Fruit fly (Drosophila melanogaster): ENCODE measurements around the gene cu.

cu gene

dm6 chr3R:11221437-11222230 is 24.2 kb downstream of the cu start, which contains the start of the genes CG6693 and RpL3:
Gene CG6693 (minus strand): TSS chr3R:11221639.
Gene RpL3 (plus strand): TSS chr3R:11221894.
- peak; percentile 58 for TF ChIP-seq CG1621 (tag; optimal IDR thresholded peaks at IDR 0.05)
- no peak for TF ChIP-seq svp (GFP tag)
- TF ChIP-seq CG11762 (GFP tag; optimal IDR thresholded peaks at IDR 0.05; ENCODE audit: insufficient read depth), result peak; percentile 51
- no peak for TF ChIP-seq spab (GFP tag; optimal IDR thresholded peaks at IDR 0.05)
- peak; percentile 28 for TF ChIP-seq fkh (GFP tag; optimal IDR thresholded peaks at IDR 0.05)
- peak; percentile 78 for TF ChIP-seq topi (GFP tag; optimal IDR thresholded peaks at IDR 0.05)
- TF ChIP-seq esn (GFP tag; optimal IDR thresholded peaks at IDR 0.05), result peak; percentile 81
- TF ChIP-seq cyc (GFP tag; optimal IDR thresholded peaks at IDR 0.05), result peak; percentile 41
- TF ChIP-seq CG6163 (GFP tag; IDR thresholded peaks at IDR 0.05), result peak; percentile 68
- peak; percentile 59 for TF ChIP-seq CG7368 (GFP tag; optimal IDR thresholded peaks at IDR 0.05)
- peak; percentile 67 for TF ChIP-seq CG6808 (GFP tag; optimal IDR thresholded peaks at IDR 0.05)
- TF ChIP-seq Hr4 (GFP tag; optimal IDR thresholded peaks at IDR 0.05), result no peak
- TF ChIP-seq acj6 (GFP tag; optimal IDR thresholded peaks at IDR 0.05), result no peak
- TF ChIP-seq CG32006 (GFP tag; optimal IDR thresholded peaks at IDR 0.05), result no peak
- peak; percentile 38 for TF ChIP-seq Blimp-1 (GFP tag; optimal IDR thresholded peaks at IDR 0.05)
- TF ChIP-seq dsx (GFP tag; optimal IDR thresholded peaks at IDR 0.05; ENCODE audit: poor library complexity, severe bottlenecking), result peak; percentile 75
- TF ChIP-seq dac (GFP tag; optimal IDR thresholded peaks at IDR 0.05), result no peak
- no peak for TF ChIP-seq Gug (GFP tag; IDR thresholded peaks at IDR 0.05)
- TF ChIP-seq CG10631 (GFP tag; optimal IDR thresholded peaks at IDR 0.05), result no peak
- TF ChIP-seq fd85E (GFP tag; optimal IDR thresholded peaks at IDR 0.05), result peak; percentile 53
- peak; percentile 50 for TF ChIP-seq CG3032 (tag; optimal IDR thresholded peaks at IDR 0.05)
- peak; percentile 64 for TF ChIP-seq pdm3 (GFP tag; optimal IDR thresholded peaks at IDR 0.05)
- no peak for TF ChIP-seq CG4318 (GFP tag; optimal IDR thresholded peaks at IDR 0.05)
- peak; percentile 91 for TF ChIP-seq Eip78C (GFP tag)
- TF ChIP-seq OdsH (GFP tag; optimal IDR thresholded peaks at IDR 0.05), result no peak
- TF ChIP-seq CG15336 (GFP tag; IDR thresholded peaks at IDR 0.05), result peak; percentile 44; the same call in 1 of the 2 replicates
- peak; percentile 72; the same call in 2 of the 3 replicates for TF ChIP-seq eg (GFP tag; IDR thresholded peaks at IDR 0.05)
- peak; percentile 11 for TF ChIP-seq Lpt (GFP tag; optimal IDR thresholded peaks at IDR 0.05)
- peak; percentile 28 for TF ChIP-seq Ets21C (GFP tag; optimal IDR thresholded peaks at IDR 0.05)
- peak; percentile 87 for TF ChIP-seq Sox102F (GFP tag; optimal IDR thresholded peaks at IDR 0.05)
- TF ChIP-seq CG16779 (tag; optimal IDR thresholded peaks at IDR 0.05), result peak; percentile 78
- TF ChIP-seq CG8319 (GFP tag; optimal IDR thresholded peaks at IDR 0.05), result no peak
- TF ChIP-seq CG11902 (GFP tag; optimal IDR thresholded peaks at IDR 0.05), result no peak
- TF ChIP-seq lz (GFP tag; optimal IDR thresholded peaks at IDR 0.05), result peak; percentile 54
- TF ChIP-seq fd59A (GFP tag; optimal IDR thresholded peaks at IDR 0.05), result peak; percentile 23
- no peak for TF ChIP-seq Sox15 (GFP tag; optimal IDR thresholded peaks at IDR 0.05)
- TF ChIP-seq CG34406 (GFP tag; optimal IDR thresholded peaks at IDR 0.05), result peak; percentile 52
- TF ChIP-seq CG6276 (GFP tag; optimal IDR thresholded peaks at IDR 0.05), result no peak
- TF ChIP-seq CG3919 (GFP tag; optimal IDR thresholded peaks at IDR 0.05), result peak; percentile 76
- peak; percentile 82 to 83 for TF ChIP-seq ss (GFP tag; optimal IDR thresholded peaks at IDR 0.05)
- peak; percentile 47 for TF ChIP-seq achi (GFP tag; optimal IDR thresholded peaks at IDR 0.05)
- TF ChIP-seq vri (GFP tag; optimal IDR thresholded peaks at IDR 0.05), result peak; percentile 86
- TF ChIP-seq CG10669 (GFP tag; optimal IDR thresholded peaks at IDR 0.05), result peak; percentile 61
- peak; percentile 40 for TF ChIP-seq CG8632 (GFP tag; optimal IDR thresholded peaks at IDR 0.05)
- peak; percentile 73 for TF ChIP-seq Met (GFP tag; optimal IDR thresholded peaks at IDR 0.05)
- peak; percentile 83 for TF ChIP-seq Eip75B (GFP tag; optimal IDR thresholded peaks at IDR 0.05)
- no peak for TF ChIP-seq CG11294 (GFP tag; IDR thresholded peaks at IDR 0.05)
- peak; percentile 43 for TF ChIP-seq CG6792 (GFP tag; optimal IDR thresholded peaks at IDR 0.05)
- peak; percentile 93 for TF ChIP-seq CG6854 (GFP tag; optimal IDR thresholded peaks at IDR 0.05)
- no peak for TF ChIP-seq Eip93F (GFP tag; optimal IDR thresholded peaks at IDR 0.05)
